Worm (Caenorhabditis elegans) whole organism, early embryonic: Measurements from ENCODE around the gene srg-33.

Experiments used
- B0310.2 ChIP-seq: sonication (generic microtip); optimal IDR thresholded peaks from 2 replicates; lab custom pipeline; 2016; ENCODE audit warnings: mild to moderate bottlenecking, missing genetic modification characterization, missing compliant biosample characterization
- F13C5.2 ChIP-seq: sonication (generic microtip); optimal IDR thresholded peaks from 2 replicates; lab custom pipeline; 2017; ENCODE audit warnings: mild to moderate bottlenecking, missing genetic modification characterization, inconsistent platforms, missing compliant biosample characterization
- aly-1 ChIP-seq: sonication (generic microtip); optimal IDR thresholded peaks from 2 replicates; lab custom pipeline; 2016; ENCODE audit warnings: missing genetic modification characterization, missing compliant biosample characterization
- ama-1 ChIP-seq: fragments of 150-350 bp; optimal IDR thresholded peaks from 2 replicates; lab custom pipeline; 2014
- ceh-13 ChIP-seq: fragments of 200-800 bp; sonication (Bioruptor generic); optimal IDR thresholded peaks from 2 replicates; lab custom pipeline; 2018; ENCODE audit warnings: mild to moderate bottlenecking, missing genetic modification characterization, missing compliant biosample characterization
- ceh-36 ChIP-seq: sonication (generic microtip); optimal IDR thresholded peaks from 2 replicates; lab custom pipeline; 2016; ENCODE audit warnings: missing genetic modification characterization, inconsistent platforms, missing compliant biosample characterization
- ets-7 ChIP-seq: sonication (generic microtip); optimal IDR thresholded peaks from 2 replicates; lab custom pipeline; 2016; ENCODE audit warnings: missing genotype, missing genetic modification characterization, missing compliant biosample characterization
- flt-1 ChIP-seq: fragments of 200-800 bp; sonication (Bioruptor generic); IDR thresholded peaks from 2 replicates; pipeline ENCODE4 v1.3.6; 2022; ENCODE audit warnings: missing genetic modification characterization, missing compliant biosample characterization
- hmbx-1 ChIP-seq: sonication (generic microtip); optimal IDR thresholded peaks from 2 replicates; lab custom pipeline; 2016; ENCODE audit warnings: mild to moderate bottlenecking, missing genetic modification characterization, missing compliant biosample characterization
- hmg-4 ChIP-seq: fragments of 200-800 bp; sonication (Bioruptor generic); optimal IDR thresholded peaks from 2 replicates; lab custom pipeline; 2018; ENCODE audit warnings: mild to moderate bottlenecking, missing genetic modification characterization, missing compliant biosample characterization
- hnd-1 ChIP-seq: sonication (generic microtip); optimal IDR thresholded peaks from 2 replicates; lab custom pipeline; 2016; ENCODE audit warnings: missing genetic modification characterization, missing compliant biosample characterization
- pes-1 ChIP-seq: fragments of 200-800 bp; sonication (Bioruptor generic); IDR thresholded peaks from 2 replicates; pipeline ENCODE4 v1.3.6; 2022; ENCODE audit warnings: missing genetic modification reagents, missing genetic modification characterization, missing compliant biosample characterization
- scrt-1 ChIP-seq: fragments of 200-800 bp; sonication (Bioruptor generic); IDR thresholded peaks from 2 replicates; pipeline ENCODE4 v1.3.6; 2022; ENCODE audit warnings: missing genetic modification characterization, missing compliant biosample characterization
- sea-1 ChIP-seq: fragments of 200-800 bp; sonication (Bioruptor generic); conservative IDR thresholded peaks from 2 replicates; pipeline ENCODE4 v1.3.6; 2022; ENCODE audit warnings: missing genetic modification characterization, missing compliant biosample characterization
- tbx-11 ChIP-seq: fragments of 200-800 bp; sonication (Bioruptor generic); IDR thresholded peaks from 2 replicates; pipeline ENCODE4 v1.3.6; 2022; ENCODE audit warnings: missing genetic modification characterization, missing compliant biosample characterization
- tbx-37 ChIP-seq: fragments of 200-800 bp; sonication (Bioruptor generic); conservative IDR thresholded peaks from 2 replicates; pipeline ENCODE4 v1.3.6; 2022; ENCODE audit warnings: missing genetic modification reagents, missing genetic modification characterization, missing compliant biosample characterization
- tra-4 ChIP-seq: sonication (generic microtip); optimal IDR thresholded peaks from 2 replicates; lab custom pipeline; 2017; ENCODE audit warnings: missing genetic modification characterization, missing compliant biosample characterization

srg-33 gene

DNA sequence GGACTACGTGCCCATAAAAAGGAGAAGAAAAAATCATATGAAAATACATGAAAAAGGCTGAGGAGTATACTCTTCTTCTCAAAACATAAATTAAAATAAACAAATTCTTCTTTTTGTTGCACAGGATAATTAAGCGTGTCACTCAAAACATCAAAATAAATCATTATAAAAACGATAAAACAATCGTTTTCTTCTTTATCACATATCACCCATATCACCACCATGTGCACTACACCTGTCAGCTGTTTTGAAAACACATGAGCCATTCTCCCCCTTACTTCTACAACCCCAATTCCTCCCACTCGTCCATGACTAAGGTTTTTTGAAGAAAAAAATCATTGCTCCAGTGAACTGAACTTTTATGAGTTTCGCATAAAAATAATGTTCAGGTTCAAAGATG lies 39.3 kb upstream of the srg-33 start:
- TF ChIP-seq F13C5.2 (tag; lab: Kevin White, UChicago) (no peak), ets-7 (tag; lab: Kevin White, UChicago) (no peak), tra-4 (tag; lab: Kevin White, UChicago) (no peak), hmg-4 (no peak), tbx-37 (GFP tag; lab: Robert Waterston, UW) (no peak), B0310.2 (no peak), flt-1 (GFP tag; lab: Robert Waterston, UW) (no peak), ceh-13 (GFP tag; lab: Kevin White, UChicago) (no peak), sea-1 (GFP tag; lab: Robert Waterston, UW) (no peak), aly-1 (tag; lab: Kevin White, UChicago) (no peak), hmbx-1 (no peak), ama-1 (lab: Kevin White, UChicago) (no peak), scrt-1 (GFP tag; lab: Robert Waterston, UW) (no peak), tbx-11 (GFP tag; lab: Robert Waterston, UW) (no peak), hnd-1 (tag; lab: Kevin White, UChicago) (no peak), pes-1 (GFP tag; lab: Robert Waterston, UW) (no peak), ceh-36 (tag; lab: Kevin White, UChicago) (no peak)

DNA sequence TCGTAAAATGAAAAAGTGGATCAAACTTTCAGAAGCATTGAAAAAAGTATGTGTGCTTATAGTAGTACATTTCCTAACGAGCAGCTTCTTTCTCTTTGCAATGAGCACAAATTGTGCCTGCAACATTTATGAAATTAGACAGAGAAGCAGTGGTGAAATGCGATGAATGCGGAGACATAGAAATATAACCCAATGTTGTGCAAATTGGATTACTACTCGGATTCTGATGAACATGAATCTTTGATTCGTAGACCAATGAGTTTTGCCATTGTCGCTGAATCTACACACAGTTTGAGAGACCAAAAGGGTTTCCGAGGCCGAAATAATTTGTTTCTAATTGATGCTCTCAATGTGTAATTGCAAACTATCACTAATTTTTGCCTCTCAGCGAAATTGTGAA lies 37.9 kb upstream of the srg-33 start:
- TF ChIP-seq pes-1 (GFP tag; lab: Robert Waterston, UW) (no peak), ama-1 (lab: Kevin White, UChicago) (no peak), hnd-1 (tag; lab: Kevin White, UChicago) (no peak), tbx-11 (GFP tag; lab: Robert Waterston, UW) (no peak), aly-1 (tag; lab: Kevin White, UChicago) (no peak), tbx-37 (GFP tag; lab: Robert Waterston, UW) (no peak), tra-4 (tag; lab: Kevin White, UChicago) (no peak), hmg-4 (no peak), ceh-13 (GFP tag; lab: Kevin White, UChicago) (no peak), hmbx-1 (no peak), scrt-1 (GFP tag; lab: Robert Waterston, UW) (no peak)

ce11 chrV:8254973-8255372 lies 36.9 kb upstream of the srg-33 start:
- no peak for TF ChIP-seq ceh-36 (tag; lab: Kevin White, UChicago)
- TF ChIP-seq hmg-4, result no peak
- no peak for TF ChIP-seq tbx-11 (GFP tag; lab: Robert Waterston, UW)
- TF ChIP-seq tbx-37 (GFP tag; lab: Robert Waterston, UW), result no peak
- TF ChIP-seq hmbx-1, result no peak
- TF ChIP-seq F13C5.2 (tag; lab: Kevin White, UChicago), result no peak
- TF ChIP-seq pes-1 (GFP tag; lab: Robert Waterston, UW), result no peak
- no peak for TF ChIP-seq flt-1 (GFP tag; lab: Robert Waterston, UW)
- TF ChIP-seq scrt-1 (GFP tag; lab: Robert Waterston, UW), result no peak
- TF ChIP-seq tra-4 (tag; lab: Kevin White, UChicago), result no peak
- TF ChIP-seq sea-1 (GFP tag; lab: Robert Waterston, UW), result no peak
- no peak for TF ChIP-seq ceh-13 (GFP tag; lab: Kevin White, UChicago)
- no peak for TF ChIP-seq B0310.2
- TF ChIP-seq hnd-1 (tag; lab: Kevin White, UChicago), result no peak

ce11 chrV:8259016-8259415 lies 32.8 kb upstream of the srg-33 start, which contains the start of gene C16D9.1:
Gene C16D9.1 (plus strand): TSS chrV:8259316.
- TF ChIP-seq hmg-4 (no peak), flt-1 (GFP tag; lab: Robert Waterston, UW) (no peak), hmbx-1 (no peak), B0310.2 (no peak), sea-1 (GFP tag; lab: Robert Waterston, UW) (no peak), aly-1 (tag; lab: Kevin White, UChicago) (no peak), ceh-36 (tag; lab: Kevin White, UChicago) (no peak), scrt-1 (GFP tag; lab: Robert Waterston, UW) (no peak), tra-4 (tag; lab: Kevin White, UChicago) (no peak), ama-1 (lab: Kevin White, UChicago) (no peak)

ce11 chrV:8262212-8262611 lies 29.7 kb upstream of the srg-33 start:
- TF ChIP-seq pes-1 (GFP tag; lab: Robert Waterston, UW) (no peak), aly-1 (tag; lab: Kevin White, UChicago) (no peak)

DNA sequence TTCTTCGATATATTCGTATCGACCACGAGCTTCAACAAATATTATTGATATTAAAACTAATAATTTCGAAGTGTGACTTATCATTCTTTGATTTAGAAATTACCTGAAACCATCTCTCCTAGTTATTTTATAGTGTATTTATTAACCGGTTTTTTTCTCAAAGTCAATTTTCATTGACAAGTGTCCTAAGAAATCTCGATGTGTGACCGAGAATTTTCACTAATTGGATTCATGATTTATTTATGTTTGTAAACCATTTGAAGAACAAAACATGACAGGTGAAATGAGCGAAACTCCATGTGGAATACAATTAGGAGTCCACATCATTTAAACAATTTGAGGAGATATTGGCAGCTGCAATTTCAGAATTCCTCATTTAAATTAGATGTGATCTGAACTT lies 28.4 kb upstream of the srg-33 start, which contains the start of gene C16D9.8:
Gene C16D9.8 (minus strand): TSS at position 101 of the 400 bp plus-strand sequence.
- no peak for TF ChIP-seq hmbx-1
- no peak for TF ChIP-seq hmg-4
- TF ChIP-seq tbx-37 (GFP tag; lab: Robert Waterston, UW), result no peak
- no peak for TF ChIP-seq ama-1 (lab: Kevin White, UChicago)
- no peak for TF ChIP-seq ceh-13 (GFP tag; lab: Kevin White, UChicago)
- no peak for TF ChIP-seq ceh-36 (tag; lab: Kevin White, UChicago)
- TF ChIP-seq tra-4 (tag; lab: Kevin White, UChicago), result no peak
- TF ChIP-seq tbx-11 (GFP tag; lab: Robert Waterston, UW), result no peak

DNA sequence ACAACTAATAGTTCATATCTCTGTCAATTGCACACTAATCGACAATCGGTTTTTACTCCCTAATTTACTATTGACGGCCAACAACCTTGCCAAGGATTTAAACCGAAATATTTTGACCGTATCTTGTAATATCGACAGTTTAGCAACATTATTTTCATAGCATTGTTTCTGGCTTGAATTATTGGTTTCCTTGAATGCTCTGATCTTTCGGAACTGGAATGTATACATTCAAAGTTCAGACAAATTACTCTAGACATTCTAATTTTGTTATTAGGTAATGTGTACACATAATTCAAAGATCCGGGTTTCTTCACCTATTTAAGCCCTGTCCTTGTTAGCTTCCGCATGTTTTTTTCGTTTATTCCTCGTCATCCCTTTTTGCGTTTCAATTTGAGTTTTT lies 27.9 kb upstream of the srg-33 start, which contains the start of gene C16D9.9:
Gene C16D9.9 (plus strand): TSS at position 301 of the 400 bp plus-strand sequence.
- TF ChIP-seq hnd-1 (tag; lab: Kevin White, UChicago), result no peak
- no peak for TF ChIP-seq tbx-37 (GFP tag; lab: Robert Waterston, UW)
- TF ChIP-seq hmg-4, result no peak
- no peak for TF ChIP-seq aly-1 (tag; lab: Kevin White, UChicago)
- no peak for TF ChIP-seq B0310.2
- TF ChIP-seq scrt-1 (GFP tag; lab: Robert Waterston, UW), result no peak
- no peak for TF ChIP-seq F13C5.2 (tag; lab: Kevin White, UChicago)
- no peak for TF ChIP-seq pes-1 (GFP tag; lab: Robert Waterston, UW)
- no peak for TF ChIP-seq tbx-11 (GFP tag; lab: Robert Waterston, UW)
- TF ChIP-seq ets-7 (tag; lab: Kevin White, UChicago), result no peak
- TF ChIP-seq flt-1 (GFP tag; lab: Robert Waterston, UW), result no peak
- TF ChIP-seq ama-1 (lab: Kevin White, UChicago), result no peak
- TF ChIP-seq ceh-36 (tag; lab: Kevin White, UChicago), result no peak
- TF ChIP-seq sea-1 (GFP tag; lab: Robert Waterston, UW), result no peak
- TF ChIP-seq ceh-13 (GFP tag; lab: Kevin White, UChicago), result no peak
- no peak for TF ChIP-seq tra-4 (tag; lab: Kevin White, UChicago)
- no peak for TF ChIP-seq hmbx-1
